Worm (Caenorhabditis elegans) whole organism, L2 larva: ENCODE results near the gene cest-26.

Experiments
- C34F6.9 ChIP-seq: fragments of 150-350 bp; optimal IDR thresholded peaks from 2 replicates; lab custom pipeline; 2014; ENCODE audit warnings: missing biosample characterization, missing genetic modification characterization
- F13H6.1 ChIP-seq: sonication (generic microtip); optimal IDR thresholded peaks from 2 replicates; lab custom pipeline; 2016; ENCODE audit warnings: missing genetic modification characterization, missing compliant biosample characterization
- R02D3.7 ChIP-seq: fragments of 150-350 bp; optimal IDR thresholded peaks from 2 replicates; lab custom pipeline; 2014; ENCODE audit warnings: missing biosample characterization, missing genetic modification characterization
- aly-2 ChIP-seq: fragments of 150-350 bp; optimal IDR thresholded peaks from 2 replicates; lab custom pipeline; 2014; ENCODE audit warnings: missing biosample characterization, missing genetic modification characterization
- ceh-16 ChIP-seq: fragments of 150-350 bp; optimal IDR thresholded peaks from 2 replicates; lab custom pipeline; 2014; ENCODE audit warnings: missing biosample characterization, missing genetic modification characterization
- ceh-82 ChIP-seq: fragments of 150-350 bp; optimal IDR thresholded peaks from 2 replicates; lab custom pipeline; 2014; ENCODE audit warnings: missing biosample characterization, missing genetic modification characterization
- crh-2 ChIP-seq: sonication (generic microtip); optimal IDR thresholded peaks from 2 replicates; lab custom pipeline; 2017; ENCODE audit warnings: missing biosample characterization, missing genetic modification characterization
- dmd-4 ChIP-seq: sonication (generic microtip); optimal IDR thresholded peaks from 2 replicates; lab custom pipeline; 2017; ENCODE audit warnings: missing biosample characterization, missing genetic modification characterization
- egl-27 ChIP-seq: sonication (generic microtip); optimal IDR thresholded peaks from 3 replicates; lab custom pipeline; 2017; ENCODE audit warnings: missing biosample characterization, missing genetic modification reagents, missing genetic modification characterization
- elt-3 ChIP-seq: sonication (generic microtip); optimal IDR thresholded peaks from 2 replicates; lab custom pipeline; 2017; ENCODE audit warnings: missing biosample characterization, missing genetic modification characterization
- fos-1 ChIP-seq: fragments of 150-350 bp; optimal IDR thresholded peaks from 2 replicates; lab custom pipeline; 2014; ENCODE audit warnings: missing biosample characterization, missing genetic modification characterization
- gmeb-1 ChIP-seq: fragments of 150-350 bp; optimal IDR thresholded peaks from 2 replicates; lab custom pipeline; 2014; ENCODE audit warnings: missing biosample characterization, missing genetic modification characterization
- lin-11 ChIP-seq: fragments of 150-350 bp; sonication (generic microtip); optimal IDR thresholded peaks from 2 replicates; lab custom pipeline; 2014; ENCODE audit warnings: missing biosample characterization, missing genetic modification characterization, inconsistent platforms, mixed read lengths
- lin-13 ChIP-seq: fragments of 150-350 bp; optimal IDR thresholded peaks from 2 replicates; lab custom pipeline; 2014; ENCODE audit warnings: missing biosample characterization, missing genetic modification reagents, missing genetic modification characterization
- lin-39 ChIP-seq: fragments of 150-350 bp; optimal IDR thresholded peaks from 2 replicates; lab custom pipeline; 2014; ENCODE audit warnings: missing biosample characterization, missing genetic modification reagents, missing genetic modification characterization
- lsy-2 ChIP-seq, 2 experiments: fragments of 150-350 bp in 1 of 2; sonication (generic microtip) in 1 of 2; optimal IDR thresholded peaks; 2 replicates each; lab custom pipeline; 2014 to 2017; ENCODE audit warnings: missing biosample characterization in 2 of 2, missing genetic modification characterization in 2 of 2
- mab-5 ChIP-seq: fragments of 150-350 bp; optimal IDR thresholded peaks from 2 replicates; lab custom pipeline; 2014; ENCODE audit warnings: missing biosample characterization, missing genetic modification characterization
- mbf-1 ChIP-seq: sonication (generic microtip); optimal IDR thresholded peaks from 2 replicates; lab custom pipeline; 2017; ENCODE audit warnings: missing biosample characterization, missing genetic modification characterization
- mdl-1 ChIP-seq, 2 experiments: fragments of 150-350 bp in 1 of 2; sonication (generic microtip) in 1 of 2; optimal IDR thresholded peaks; 2 replicates each; lab custom pipeline; 2017; ENCODE audit warnings: missing biosample characterization in 2 of 2, missing genetic modification characterization in 2 of 2
- nhr-10 ChIP-seq: sonication (generic microtip); optimal IDR thresholded peaks from 2 replicates; lab custom pipeline; 2017; ENCODE audit warnings: missing biosample characterization, missing genetic modification characterization
- nhr-11 ChIP-seq: fragments of 150-350 bp; optimal IDR thresholded peaks from 2 replicates; lab custom pipeline; 2014; ENCODE audit warnings: missing biosample characterization, missing genetic modification characterization
- nhr-12 ChIP-seq: fragments of 150-350 bp; optimal IDR thresholded peaks from 2 replicates; lab custom pipeline; 2014; ENCODE audit warnings: missing biosample characterization, missing genetic modification characterization
- nhr-129 ChIP-seq: fragments of 150-350 bp; optimal IDR thresholded peaks from 2 replicates; lab custom pipeline; 2014; ENCODE audit warnings: missing biosample characterization, missing genetic modification characterization
- nhr-21 ChIP-seq: fragments of 150-350 bp; optimal IDR thresholded peaks from 2 replicates; lab custom pipeline; 2014; ENCODE audit warnings: missing biosample characterization, missing genetic modification characterization
- nhr-23 ChIP-seq: fragments of 150-350 bp; optimal IDR thresholded peaks from 2 replicates; lab custom pipeline; 2014; ENCODE audit warnings: missing biosample characterization, missing genetic modification reagents, missing genetic modification characterization
- nhr-25 ChIP-seq: fragments of 150-350 bp; sonication (generic microtip); optimal IDR thresholded peaks from 3 replicates; lab custom pipeline; 2014; ENCODE audit warnings: missing biosample characterization, missing genetic modification characterization
- nhr-6 ChIP-seq: fragments of 150-350 bp; optimal IDR thresholded peaks from 2 replicates; lab custom pipeline; 2014; ENCODE audit warnings: missing biosample characterization, missing genetic modification characterization
- sma-3 ChIP-seq: sonication (generic microtip); optimal IDR thresholded peaks from 2 replicates; lab custom pipeline; 2016; ENCODE audit warnings: missing genetic modification reagents, missing genetic modification characterization, missing compliant biosample characterization
- sma-9 ChIP-seq, 2 experiments: fragments of 150-350 bp in 1 of 2; sonication (generic microtip) in 1 of 2; optimal IDR thresholded peaks; 2 replicates each; lab custom pipeline; 2014 to 2016; ENCODE audit warnings: missing genetic modification characterization in 2 of 2, mild to moderate bottlenecking in 1 of 2, missing biosample characterization in 1 of 2, missing compliant biosample characterization in 1 of 2, missing genetic modification reagents in 1 of 2, moderate library complexity in 1 of 2
- unc-39 ChIP-seq: fragments of 150-350 bp; optimal IDR thresholded peaks from 2 replicates; lab custom pipeline; 2014; ENCODE audit warnings: missing biosample characterization, missing genetic modification characterization
- unc-55 ChIP-seq: fragments of 150-350 bp; sonication (generic microtip); optimal IDR thresholded peaks from 3 replicates; lab custom pipeline; 2014; ENCODE audit warnings: missing biosample characterization, missing genetic modification reagents, missing genetic modification characterization
- unc-62 ChIP-seq: fragments of 150-350 bp; optimal IDR thresholded peaks from 2 replicates; lab custom pipeline; 2014; ENCODE audit warnings: missing biosample characterization, missing genetic modification reagents, missing genetic modification characterization
- zag-1 ChIP-seq: fragments of 150-350 bp; optimal IDR thresholded peaks from 2 replicates; lab custom pipeline; 2014; ENCODE audit warnings: missing biosample characterization, missing genetic modification characterization
- ztf-1 ChIP-seq: fragments of 200-800 bp; sonication (Bioruptor generic); conservative IDR thresholded peaks from 2 replicates; pipeline ENCODE4 v1.3.6; 2022; ENCODE audit warnings: missing genetic modification characterization, missing compliant biosample characterization
- ztf-11 ChIP-seq: sonication (generic microtip); optimal IDR thresholded peaks from 2 replicates; lab custom pipeline; 2017; ENCODE audit warnings: missing biosample characterization, missing genetic modification characterization
- ztf-4 ChIP-seq: fragments of 150-350 bp; optimal IDR thresholded peaks from 2 replicates; lab custom pipeline; 2014; ENCODE audit warnings: missing biosample characterization, missing genetic modification characterization

Gene cest-26

DNA sequence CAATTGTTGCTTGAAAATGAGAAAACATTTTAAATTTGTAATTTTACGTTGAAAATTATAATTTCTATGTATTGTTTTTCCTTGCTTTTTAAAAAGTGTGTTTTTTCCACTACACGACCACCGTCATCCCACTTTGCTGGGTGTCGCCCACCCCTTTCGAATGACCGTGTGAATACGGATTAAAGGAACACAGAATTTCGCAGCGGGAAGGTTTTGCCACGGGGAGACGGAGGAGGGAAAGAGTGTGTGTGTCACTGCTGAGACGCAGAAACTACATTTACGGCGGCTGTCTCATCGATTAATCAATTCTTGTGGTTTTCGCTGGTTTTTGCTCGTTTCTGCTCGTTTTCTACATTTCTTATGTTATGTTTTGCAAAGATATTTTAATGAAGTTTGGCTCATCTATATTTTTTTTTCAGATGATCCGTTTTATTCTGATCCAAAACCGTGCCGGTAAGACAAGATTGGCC is 20.4 kb upstream of the cest-26 start, which contains the start of gene aps-2:
Gene aps-2, plus strand, starts transcription at position 420 of the 470 bp plus-strand sequence.
- TF ChIP-seq fos-1 (tag; lab: Kevin White, UChicago) (peak; percentile 35), elt-3 (tag; lab: Kevin White, UChicago) (no peak), nhr-11 (tag; lab: Kevin White, UChicago) (no peak), mab-5 (tag; lab: Kevin White, UChicago) (peak; percentile 49), nhr-21 (peak; percentile 25), mdl-1 (tag; optimal IDR thresholded peaks at IDR 0.05; lab: Kevin White, UChicago) (peak; percentile 1 to 3), ztf-4 (tag; lab: Kevin White, UChicago) (no peak), ceh-16 (tag; lab: Kevin White, UChicago) (peak; percentile 4), lin-13 (GFP tag; lab: Kevin White, UChicago) (peak; percentile 60), mbf-1 (tag; lab: Kevin White, UChicago) (no peak), F13H6.1 (peak; percentile 56), nhr-25 (tag; lab: Kevin White, UChicago) (no peak), lsy-2 (tag; optimal IDR thresholded peaks at IDR 0.05; lab: Kevin White, UChicago) (peak in 1 of 2 experiments; percentile 49), R02D3.7 (tag; lab: Kevin White, UChicago) (peak; percentile 37), zag-1 (no peak), unc-55 (GFP tag; lab: Kevin White, UChicago) (peak; percentile 86), gmeb-1 (no peak), crh-2 (peak; percentile 68), dmd-4 (tag; lab: Kevin White, UChicago) (no peak), nhr-129 (tag; lab: Kevin White, UChicago) (peak; percentile 65), ceh-82 (tag; lab: Kevin White, UChicago) (peak; percentile 18), lin-39 (no peak), ztf-11 (tag; lab: Kevin White, UChicago) (no peak), sma-9 (GFP tag; optimal IDR thresholded peaks at IDR 0.05; lab: Kevin White, UChicago) (peak; percentile 53), sma-9 (tag; optimal IDR thresholded peaks at IDR 0.05; lab: Kevin White, UChicago) (no peak), C34F6.9 (peak; percentile 56), lin-11 (peak; percentile 74)

DNA sequence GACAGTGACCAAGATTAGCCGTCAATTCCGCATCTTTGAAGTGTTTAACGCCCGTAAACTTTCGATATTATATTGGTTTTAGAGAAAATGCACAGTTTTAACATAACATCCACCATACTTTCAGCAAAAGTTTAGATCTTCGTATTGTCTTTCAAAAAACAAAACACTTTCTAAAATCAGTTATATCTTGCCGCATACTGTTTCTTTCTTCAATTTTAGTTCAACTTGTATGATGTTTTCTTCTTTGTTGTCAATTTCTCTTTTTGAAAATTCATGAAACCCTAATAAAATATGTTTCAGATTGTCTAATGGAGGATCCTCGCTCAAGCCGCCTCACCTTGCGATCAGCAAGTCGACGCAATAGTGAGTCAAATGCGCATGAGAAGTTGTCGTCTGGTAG is 16.4 kb upstream of the cest-26 start, which contains the start of gene F02E8.4:
Gene F02E8.4, plus strand, starts transcription at position 301 of the 400 bp plus-strand sequence.
- no peak for TF ChIP-seq sma-3
- no peak for TF ChIP-seq mdl-1 (tag; optimal IDR thresholded peaks at IDR 0.05; lab: Kevin White, UChicago)
- no peak for TF ChIP-seq C34F6.9
- no peak for TF ChIP-seq ztf-1 (GFP tag; lab: Robert Waterston, UW)
- no peak for TF ChIP-seq nhr-12 (tag; lab: Kevin White, UChicago)
- TF ChIP-seq aly-2 (tag; lab: Kevin White, UChicago), result no peak
- TF ChIP-seq nhr-23, result no peak
- no peak for TF ChIP-seq unc-39 (tag; lab: Kevin White, UChicago)
- TF ChIP-seq ceh-82 (tag; lab: Kevin White, UChicago), result no peak

DNA sequence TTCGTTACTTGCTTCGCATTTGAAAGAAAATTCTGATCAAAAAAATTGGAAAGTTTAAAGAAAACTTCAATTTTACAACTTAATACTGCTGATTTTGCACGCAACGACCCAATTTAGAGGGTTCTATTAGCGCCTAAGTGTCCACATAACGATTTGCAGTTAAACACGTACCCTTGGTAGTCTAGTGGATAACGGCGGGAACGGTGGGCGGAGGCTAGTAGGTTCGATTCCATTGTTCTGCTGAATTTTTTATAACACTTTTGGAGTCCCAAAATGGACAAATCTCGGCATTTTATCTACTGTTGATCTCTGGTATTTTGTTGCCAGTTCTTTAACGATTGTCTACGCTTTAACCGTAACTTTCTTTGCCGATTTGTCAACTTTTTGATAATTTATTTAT is 15.6 kb upstream of the cest-26 start:
- TF ChIP-seq ztf-1 (GFP tag; lab: Robert Waterston, UW) (no peak), R02D3.7 (tag; lab: Kevin White, UChicago) (no peak), nhr-23 (no peak), F13H6.1 (no peak), zag-1 (no peak), sma-3 (no peak), lin-11 (no peak), nhr-129 (tag; lab: Kevin White, UChicago) (no peak), nhr-6 (tag; lab: Kevin White, UChicago) (no peak), egl-27 (tag; lab: Kevin White, UChicago) (no peak), nhr-12 (tag; lab: Kevin White, UChicago) (no peak), nhr-10 (tag; lab: Kevin White, UChicago) (no peak)
- TF ChIP-seq, all 48 proteins: peak for 0

DNA sequence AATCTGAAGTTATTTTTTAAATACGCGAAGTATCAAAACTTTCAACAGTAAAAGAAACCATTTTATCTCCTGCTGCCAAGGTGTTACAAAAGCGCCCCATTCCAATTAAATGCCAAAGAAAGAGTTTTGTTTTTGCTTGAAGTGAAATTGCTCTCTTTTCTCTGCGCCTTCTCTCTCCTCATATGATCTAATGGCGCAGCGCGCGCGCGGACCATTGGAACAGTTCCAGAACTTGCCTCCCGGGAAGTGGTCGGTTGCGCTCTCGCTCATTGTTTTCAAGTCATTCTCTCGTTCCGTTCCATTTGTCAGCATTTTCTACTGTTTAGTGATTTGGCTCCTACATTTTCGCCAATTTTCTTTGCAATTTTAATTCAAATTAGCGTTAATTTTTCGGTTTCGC is 14.5 kb upstream of the cest-26 start:
- TF ChIP-seq unc-62 (GFP tag; lab: Kevin White, UChicago), result no peak
- TF ChIP-seq mbf-1 (tag; lab: Kevin White, UChicago), result no peak
- TF ChIP-seq, all 48 proteins: peak for 0
